Fruit fly (Drosophila melanogaster): ENCODE measurements around the gene Ufsp2.

- TF ChIP-seq insv (optimal IDR thresholded peaks at IDR 0.05) (no peak), Myc (optimal IDR thresholded peaks at IDR 0.05) (no peak), h (optimal IDR thresholded peaks at IDR 0.05) (no peak), ttk (optimal IDR thresholded peaks at IDR 0.05) (no peak), Sin3A (optimal IDR thresholded peaks at IDR 0.05) (no peak), psq (optimal IDR thresholded peaks at IDR 0.05) (no peak)
These were observed 22.8 kb downstream of the Ufsp2 start for dm6 chr3L:15599190-15599589.
